Worm (Caenorhabditis elegans) whole organism, L1 larva: ENCODE data around the gene Y62H9A.1.
A peak's percentile ranks its signal among the peaks of the same experiment; 100 is the strongest.

Experiments
- C04F5.9 ChIP-seq: sonication (generic microtip); optimal IDR thresholded peaks from 2 replicates; lab custom pipeline; 2016; ENCODE audit warnings: missing genetic modification characterization, missing compliant biosample characterization
- Y116A8C.19 ChIP-seq: sonication (generic microtip); optimal IDR thresholded peaks from 2 replicates; lab custom pipeline; 2016; ENCODE audit warnings: missing compliant biosample characterization, missing genetic modification characterization, borderline replicate concordance
- ama-1 ChIP-seq: fragments of 150-350 bp; optimal IDR thresholded peaks from 2 replicates; lab custom pipeline; 2014
- blmp-1 ChIP-seq: fragments of 150-350 bp; optimal IDR thresholded peaks from 2 replicates; lab custom pipeline; 2014; ENCODE audit warnings: missing biosample characterization, missing genetic modification characterization
- dsc-1 ChIP-seq: sonication (generic microtip); optimal IDR thresholded peaks from 2 replicates; lab custom pipeline; 2016; ENCODE audit warnings: mild to moderate bottlenecking, missing genetic modification characterization, missing compliant biosample characterization
- efl-1 ChIP-seq, 4 experiments: fragments of 150-350 bp; optimal IDR thresholded peaks in 3 of 4; peaks in 1 of 4; 1 replicate in 1 of 4; 2 replicates in 3 of 4; lab custom pipeline; 2014; ENCODE audit warnings: missing biosample characterization in 2 of 4, missing genetic modification characterization in 2 of 4, missing genetic modification reagents in 2 of 4
- efl-3 ChIP-seq: fragments of 200-800 bp; sonication (Bioruptor generic); optimal IDR thresholded peaks from 2 replicates; lab custom pipeline; 2018; ENCODE audit warnings: mild to moderate bottlenecking, missing genetic modification characterization, missing compliant biosample characterization
- egl-27 ChIP-seq, 2 experiments: fragments of 150-350 bp in 1 of 2; sonication (generic microtip); optimal IDR thresholded peaks; 3 replicates each; lab custom pipeline; 2017 to 2018; ENCODE audit warnings: missing biosample characterization in 2 of 2, missing genetic modification characterization in 2 of 2, missing genetic modification reagents in 2 of 2
- elt-3 ChIP-seq, 6 experiments: fragments of 150-350 bp in 1 of 6; sonication (generic microtip); optimal IDR thresholded peaks; 2 replicates each; lab custom pipeline; 2017 to 2018; ENCODE audit warnings: missing biosample characterization in 6 of 6, missing genetic modification characterization in 6 of 6, inconsistent platforms in 1 of 6
- fkh-10 ChIP-seq: sonication (generic microtip); optimal IDR thresholded peaks from 2 replicates; lab custom pipeline; 2017; ENCODE audit warnings: missing biosample characterization, missing genetic modification reagents, missing genetic modification characterization
- fkh-4 ChIP-seq: sonication (generic microtip); optimal IDR thresholded peaks from 2 replicates; lab custom pipeline; 2016; ENCODE audit warnings: missing compliant biosample characterization, missing genetic modification characterization, borderline replicate concordance
- fkh-8 ChIP-seq: sonication (generic microtip); optimal IDR thresholded peaks from 2 replicates; lab custom pipeline; 2016; ENCODE audit warnings: mild to moderate bottlenecking, missing genetic modification characterization, missing compliant biosample characterization
- fos-1 ChIP-seq: fragments of 150-350 bp; optimal IDR thresholded peaks from 2 replicates; lab custom pipeline; 2014; ENCODE audit warnings: missing biosample characterization, missing genetic modification characterization
- irx-1 ChIP-seq: sonication (generic microtip); optimal IDR thresholded peaks from 2 replicates; lab custom pipeline; 2016; ENCODE audit warnings: missing genetic modification characterization, missing compliant biosample characterization
- lin-13 ChIP-seq: fragments of 150-350 bp; optimal IDR thresholded peaks from 2 replicates; lab custom pipeline; 2014; ENCODE audit warnings: missing biosample characterization, missing genetic modification reagents, missing genetic modification characterization
- lin-14 ChIP-seq: fragments of 200-800 bp; sonication (Bioruptor generic); optimal IDR thresholded peaks from 2 replicates; lab custom pipeline; 2018; ENCODE audit warnings: mild to moderate bottlenecking, missing genetic modification characterization, moderate library complexity, missing compliant biosample characterization
- lin-15B ChIP-seq: fragments of 150-350 bp; sonication (generic microtip); optimal IDR thresholded peaks from 3 replicates; lab custom pipeline; 2014; ENCODE audit warnings: missing biosample characterization, missing genetic modification characterization
- lin-35 ChIP-seq, 2 experiments: fragments of 150-350 bp; optimal IDR thresholded peaks; 2 replicates each; lab custom pipeline; 2014; ENCODE audit warnings: missing biosample characterization in 2 of 2, missing genetic modification characterization in 2 of 2, missing genetic modification reagents in 2 of 2
- lsy-2 ChIP-seq, 2 experiments: fragments of 150-350 bp; optimal IDR thresholded peaks; 2 replicates each; lab custom pipeline; 2014; ENCODE audit warnings: missing biosample characterization in 2 of 2, missing genetic modification characterization in 2 of 2
- mdl-1 ChIP-seq, 2 experiments: fragments of 150-350 bp; optimal IDR thresholded peaks; 2 replicates each; lab custom pipeline; 2014 to 2017; ENCODE audit warnings: missing biosample characterization in 2 of 2, missing genetic modification characterization in 2 of 2, inconsistent platforms in 1 of 2
- nhr-237 ChIP-seq: fragments of 150-350 bp; optimal IDR thresholded peaks from 2 replicates; lab custom pipeline; 2014; ENCODE audit warnings: missing biosample characterization, missing genetic modification characterization
- pag-3 ChIP-seq: sonication (generic microtip); optimal IDR thresholded peaks from 2 replicates; lab custom pipeline; 2017; ENCODE audit warnings: missing genetic modification characterization, mild to moderate bottlenecking, missing compliant biosample characterization, antibody characterized with exemption, borderline replicate concordance; ENCODE audit not compliant: insufficient read depth
- pqm-1 ChIP-seq: sonication (generic microtip); optimal IDR thresholded peaks from 3 replicates; lab custom pipeline; 2017; ENCODE audit warnings: missing biosample characterization, missing genetic modification characterization
- rnt-1 ChIP-seq: sonication (generic microtip); optimal IDR thresholded peaks from 2 replicates; lab custom pipeline; 2016; ENCODE audit warnings: mild to moderate bottlenecking, missing genetic modification characterization, moderate library complexity, missing compliant biosample characterization
- skn-1 ChIP-seq: fragments of 150-350 bp; optimal IDR thresholded peaks from 2 replicates; lab custom pipeline; 2014; ENCODE audit warnings: missing biosample characterization, missing genetic modification characterization
- snpc-4 ChIP-seq: fragments of 150-350 bp; optimal IDR thresholded peaks from 2 replicates; lab custom pipeline; 2014; ENCODE audit warnings: missing biosample characterization, missing genetic modification characterization
- swsn-7 ChIP-seq: sonication (generic microtip); optimal IDR thresholded peaks from 2 replicates; lab custom pipeline; 2016; ENCODE audit warnings: missing genetic modification characterization, missing compliant biosample characterization
- tbx-2 ChIP-seq: sonication (generic microtip); optimal IDR thresholded peaks from 2 replicates; lab custom pipeline; 2016; ENCODE audit warnings: missing genetic modification characterization, missing compliant biosample characterization
- unc-30 ChIP-seq: sonication (generic microtip); optimal IDR thresholded peaks from 2 replicates; lab custom pipeline; 2017; ENCODE audit warnings: missing biosample characterization, missing genetic modification characterization
- unc-62 ChIP-seq: fragments of 150-350 bp; optimal IDR thresholded peaks from 2 replicates; lab custom pipeline; 2014; ENCODE audit warnings: missing biosample characterization, missing genetic modification reagents, missing genetic modification characterization
- vab-15 ChIP-seq: sonication (generic microtip); optimal IDR thresholded peaks from 2 replicates; lab custom pipeline; 2017; ENCODE audit warnings: missing genotype, mild to moderate bottlenecking, missing genetic modification characterization, missing compliant biosample characterization
- zip-4 ChIP-seq: fragments of 200-800 bp; sonication (Bioruptor generic); optimal IDR thresholded peaks from 2 replicates; lab custom pipeline; 2018; ENCODE audit warnings: mild to moderate bottlenecking, missing genetic modification characterization, moderate library complexity, missing compliant biosample characterization
- ztf-11 ChIP-seq, 2 experiments: sonication (generic microtip); optimal IDR thresholded peaks; 2 replicates each; lab custom pipeline; 2016 to 2017; ENCODE audit warnings: missing genetic modification characterization in 2 of 2, missing biosample characterization in 1 of 2, missing compliant biosample characterization in 1 of 2

Gene Y62H9A.1

DNA sequence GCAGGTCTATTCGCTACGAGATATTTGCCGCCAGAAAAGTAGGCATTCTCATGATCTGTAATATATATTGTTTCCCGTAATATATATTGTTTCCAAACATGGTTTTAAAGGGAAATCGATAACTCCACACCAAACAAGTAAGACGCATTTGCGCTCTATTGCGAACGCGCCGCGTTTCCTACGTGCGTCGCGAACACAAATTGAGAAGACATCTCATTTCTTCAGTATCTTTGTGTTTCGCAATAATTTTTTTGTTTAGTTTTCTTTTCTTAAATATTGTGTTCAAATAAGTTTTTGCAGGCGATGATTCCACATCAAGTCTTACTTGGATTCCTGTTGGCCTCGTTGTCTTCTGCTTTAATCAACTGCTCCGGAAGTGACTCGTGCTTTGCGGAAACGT is 10.3 kb upstream of the Y62H9A.1 start, which contains the start of gene F54F7.6:
TSS of gene F54F7.6 (plus strand) at position 301 of the 400 bp plus-strand sequence.
- no peak for TF ChIP-seq fkh-10 (GFP tag; lab: Kevin White, UChicago)

DNA sequence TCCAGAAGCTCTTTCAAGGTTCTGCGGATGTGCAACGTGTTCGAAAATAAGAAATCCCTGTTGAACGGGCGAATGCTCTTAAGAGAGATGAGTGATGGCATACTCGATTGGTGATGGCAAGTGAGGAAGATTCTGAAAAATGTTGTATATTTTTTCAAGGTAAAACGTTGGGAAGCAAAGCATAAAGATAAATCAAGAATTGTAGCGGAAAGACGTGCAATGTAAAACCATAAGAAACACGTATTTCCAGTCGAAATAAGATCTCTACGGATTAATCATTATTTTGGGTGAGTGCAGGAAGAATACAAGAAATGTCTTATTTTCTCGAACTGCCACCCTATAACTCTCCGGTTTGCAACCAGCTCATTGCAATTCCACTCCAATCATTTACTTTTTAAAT is 6.1 kb upstream of the Y62H9A.1 start, which contains the start of gene dot-1.2:
TSS of gene dot-1.2 (minus strand) at position 101 of the 400 bp plus-strand sequence.
- TF ChIP-seq dsc-1: no peak
- no peak for TF ChIP-seq unc-62
- no peak for TF ChIP-seq pag-3
- TF ChIP-seq tbx-2 (tag; lab: Kevin White, UChicago): no peak
- TF ChIP-seq swsn-7 (tag; lab: Kevin White, UChicago): no peak
- TF ChIP-seq ama-1 (lab: Kevin White, UChicago): no peak
- no peak for TF ChIP-seq lin-14
- TF ChIP-seq skn-1 (tag; lab: Kevin White, UChicago): no peak
- TF ChIP-seq mdl-1 (tag; optimal IDR thresholded peaks at IDR 0.05; lab: Kevin White, UChicago): no peak
- TF ChIP-seq Y116A8C.19 (tag; lab: Kevin White, UChicago): no peak
- no peak for TF ChIP-seq efl-3 (GFP tag; lab: Kevin White, UChicago)
- TF ChIP-seq, all 84 proteins: peak for 0

- TF ChIP-seq ama-1 (lab: Kevin White, UChicago) (no peak), dsc-1 (peak; percentile 44), egl-27 (tag; optimal IDR thresholded peaks at IDR 0.05; lab: Kevin White, UChicago) (no peak), fkh-8 (peak; percentile 63)
- TF ChIP-seq, all 84 proteins: peak for 2
These were observed 4.9 kb upstream of the Y62H9A.1 start for ce11 chrX:11870393-11870792.

DNA sequence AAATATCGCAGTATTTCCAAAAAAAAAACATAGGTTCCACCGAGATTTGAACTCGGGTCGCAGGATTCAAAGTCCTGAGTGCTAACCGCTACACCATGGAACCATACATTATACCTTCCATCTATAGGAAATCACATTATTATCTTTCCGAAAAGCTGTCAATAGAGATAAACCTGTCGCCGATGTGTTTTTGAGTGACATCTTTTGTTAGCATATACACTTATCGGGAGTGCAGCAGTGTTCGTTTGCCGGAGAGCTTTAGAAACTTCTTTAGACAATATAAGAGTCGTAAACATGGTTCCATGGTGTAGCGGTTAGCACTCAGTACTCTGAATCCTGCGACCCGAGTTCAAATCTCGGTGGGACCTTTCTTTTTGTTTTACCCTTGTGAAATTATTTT is 3.1 kb upstream of the Y62H9A.1 start:
- TF ChIP-seq efl-1 (optimal IDR thresholded peaks at IDR 0.05; lab: Kevin White, UChicago): no peak
- TF ChIP-seq efl-1 (GFP tag; optimal IDR thresholded peaks at IDR 0.05 in 1 of 2; lab: Kevin White, UChicago): peak in 1 of 2 experiments; percentile 63
- TF ChIP-seq fkh-4: no peak
- TF ChIP-seq, all 84 proteins: peak for 1

DNA sequence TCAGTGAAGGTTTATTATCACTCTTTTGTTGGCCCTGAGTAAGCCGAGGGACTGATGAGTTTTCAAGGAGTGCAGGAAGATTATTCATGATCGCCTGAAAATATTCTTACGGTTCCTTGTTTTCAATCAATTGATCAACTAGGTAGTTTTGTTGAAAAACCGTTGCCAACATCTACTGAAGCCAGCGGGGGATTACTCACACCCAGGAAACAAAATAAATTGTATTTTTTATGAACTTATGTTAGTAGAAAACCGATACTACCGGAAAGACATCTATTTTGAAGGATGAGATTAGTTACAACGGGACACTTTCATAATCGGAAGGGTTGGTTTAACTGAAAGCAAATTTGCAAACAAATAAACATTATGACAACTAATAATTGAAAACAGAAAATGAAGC is 2.8 kb downstream of the Y62H9A.1 start, which contains the start of gene Y62H9A.2:
TSS of gene Y62H9A.2 (minus strand) at position 101 of the 400 bp plus-strand sequence.
- no peak for TF ChIP-seq efl-1 (optimal IDR thresholded peaks at IDR 0.05; lab: Kevin White, UChicago)
- peak in 1 of 2 experiments; percentile 45 for TF ChIP-seq efl-1 (GFP tag; optimal IDR thresholded peaks at IDR 0.05 in 1 of 2; lab: Kevin White, UChicago)
- no peak for TF ChIP-seq rnt-1 (tag; lab: Kevin White, UChicago)
- TF ChIP-seq vab-15 (tag; lab: Kevin White, UChicago): no peak
- no peak for TF ChIP-seq unc-62
- TF ChIP-seq lin-15B (tag; lab: Kevin White, UChicago): no peak
- no peak for TF ChIP-seq nhr-237 (tag; lab: Kevin White, UChicago)
- TF ChIP-seq, all 84 proteins: peak for 1

DNA sequence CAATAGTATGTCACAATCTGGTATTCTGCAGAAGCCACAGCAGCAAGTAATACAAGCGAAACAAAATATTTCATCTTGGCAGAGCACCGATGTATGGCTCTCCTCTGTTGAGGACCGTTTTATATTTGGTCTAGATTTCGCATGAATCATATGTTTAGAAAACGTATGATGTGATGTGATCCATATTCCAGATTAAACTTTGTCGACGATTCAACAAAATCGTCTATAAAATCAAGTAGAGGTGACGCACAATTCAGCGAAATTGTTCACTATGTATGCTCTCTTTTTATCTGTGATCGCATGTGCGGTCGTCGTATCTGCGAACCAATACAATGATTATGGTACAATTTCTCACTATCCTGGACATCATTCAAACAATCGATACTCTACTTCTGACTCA is 4.5 kb downstream of the Y62H9A.1 start, which contains the start of the genes Y62H9A.3 and Y62H9A.4:
TSS of gene Y62H9A.3 (minus strand) at position 101 of the 400 bp plus-strand sequence.
TSS of gene Y62H9A.4 (plus strand) at position 256 of the 400 bp plus-strand sequence.
- TF ChIP-seq C04F5.9 (tag; lab: Kevin White, UChicago) (no peak), elt-3 (tag; optimal IDR thresholded peaks at IDR 0.05; lab: Kevin White, UChicago) (no peak), irx-1 (tag; lab: Kevin White, UChicago) (no peak), egl-27 (tag; optimal IDR thresholded peaks at IDR 0.05; lab: Kevin White, UChicago) (no peak), lsy-2 (tag; optimal IDR thresholded peaks at IDR 0.05; lab: Kevin White, UChicago) (no peak), pqm-1 (no peak), zip-4 (GFP tag; lab: Kevin White, UChicago) (no peak), blmp-1 (no peak), lin-13 (no peak), fos-1 (tag; lab: Kevin White, UChicago) (no peak), unc-30 (no peak), efl-1 (optimal IDR thresholded peaks at IDR 0.05; lab: Kevin White, UChicago) (no peak), efl-1 (GFP tag; optimal IDR thresholded peaks at IDR 0.05 in 1 of 2; lab: Kevin White, UChicago) (no peak), lin-35 (GFP tag; optimal IDR thresholded peaks at IDR 0.05; lab: Kevin White, UChicago) (no peak), ztf-11 (tag; optimal IDR thresholded peaks at IDR 0.05; lab: Kevin White, UChicago) (no peak), snpc-4 (no peak)
